Fruit fly (Drosophila melanogaster): Measurements from ENCODE around the gene CG13040.

Gene CG13040

dm6 chr3L:16289067-16289466 is 37.5 kb downstream of the CG13040 start (continued):
- TF ChIP-seq CG15073 (GFP tag; optimal IDR thresholded peaks at IDR 0.05) = no peak
- peak; percentile 39 for TF ChIP-seq CG7839 (tag; optimal IDR thresholded peaks at IDR 0.05)
- TF ChIP-seq dati (GFP tag; IDR thresholded peaks at IDR 0.05) = no peak
- peak; percentile 56 for TF ChIP-seq Xbp1 (GFP tag; optimal IDR thresholded peaks at IDR 0.05)
- no peak for TF ChIP-seq Scr (GFP tag; IDR thresholded peaks at IDR 0.05; ENCODE audit: partially characterized antibody)
- TF ChIP-seq ttk (GFP tag; IDR thresholded peaks at IDR 0.05) = 0 out of 2 replicates have a peak, but pooled peaks have one; percentile 11
- TF ChIP-seq Abd-B (GFP tag; optimal IDR thresholded peaks at IDR 0.05) = no peak
- TF ChIP-seq inv (GFP tag; IDR thresholded peaks at IDR 0.05; ENCODE audit: partially characterized antibody) = no peak
- peak; percentile 44; the same call in 1 of the 2 replicates for TF ChIP-seq CG11696 (GFP tag; IDR thresholded peaks at IDR 0.05)
- no peak for TF ChIP-seq pho (GFP tag; optimal IDR thresholded peaks at IDR 0.05)
- no peak for TF ChIP-seq CG2889 (GFP tag; IDR thresholded peaks at IDR 0.05)
- no peak for TF ChIP-seq tx (GFP tag; optimal IDR thresholded peaks at IDR 0.05)
- no peak for TF ChIP-seq CG18764 (GFP tag; optimal IDR thresholded peaks at IDR 0.05)
- TF ChIP-seq salm (tag; optimal IDR thresholded peaks at IDR 0.05) = no peak
- no peak for TF ChIP-seq CG17802 (tag; optimal IDR thresholded peaks at IDR 0.05)
- TF ChIP-seq zf30C (GFP tag; optimal IDR thresholded peaks at IDR 0.05) = no peak
- peak; percentile 39 for TF ChIP-seq CG13296 (GFP tag; optimal IDR thresholded peaks at IDR 0.05)
- no peak for TF ChIP-seq ac (GFP tag; optimal IDR thresholded peaks at IDR 0.05)
- TF ChIP-seq CG2202 (tag; optimal IDR thresholded peaks at IDR 0.05) = no peak
- TF ChIP-seq NFAT (GFP tag; IDR thresholded peaks at IDR 0.05) = no peak
- TF ChIP-seq CG8478 (optimal IDR thresholded peaks at IDR 0.05) = no peak
- TF ChIP-seq Blimp-1 (GFP tag; optimal IDR thresholded peaks at IDR 0.05) = peak; percentile 22
- TF ChIP-seq nmo (GFP tag; optimal IDR thresholded peaks at IDR 0.05) = peak; percentile 2
- TF ChIP-seq dmrt11E (tag; optimal IDR thresholded peaks at IDR 0.05) = no peak
- peak; percentile 33; the same call in 1 of the 2 replicates for TF ChIP-seq E2f1 (GFP tag; IDR thresholded peaks at IDR 0.05)
- 0 out of 2 replicates have a peak, but pooled peaks have one; percentile 43 for TF ChIP-seq Ptx1 (GFP tag; IDR thresholded peaks at IDR 0.05)
- no peak for TF ChIP-seq CkIIα-i1 (GFP tag; IDR thresholded peaks at IDR 0.05)
- TF ChIP-seq B-H1 (GFP tag; IDR thresholded peaks at IDR 0.05) = 0 out of 3 replicates have a peak, but pooled peaks have one; percentile 16
- TF ChIP-seq bab2 (GFP tag; optimal IDR thresholded peaks at IDR 0.05) = no peak
- no peak for TF ChIP-seq kah (GFP tag; optimal IDR thresholded peaks at IDR 0.05)
- no peak for TF ChIP-seq CG4360 (GFP tag; IDR thresholded peaks at IDR 0.05)
- no peak for TF ChIP-seq CG2116 (GFP tag; optimal IDR thresholded peaks at IDR 0.05)
- no peak for TF ChIP-seq CG5245 (GFP tag; optimal IDR thresholded peaks at IDR 0.05)
- TF ChIP-seq hkb (optimal IDR thresholded peaks at IDR 0.05) = no peak
- peak; percentile 66 for TF ChIP-seq hkb (GFP tag; IDR thresholded peaks at IDR 0.05)
- TF ChIP-seq seq (GFP tag; IDR thresholded peaks at IDR 0.05) = peak; percentile 73
- 0 out of 2 replicates have a peak, but pooled peaks have one; percentile 26 for TF ChIP-seq stc (GFP tag; IDR thresholded peaks at IDR 0.05)
- no peak for TF ChIP-seq Bgb (GFP tag; IDR thresholded peaks at IDR 0.05; ENCODE audit: partially characterized antibody)
- TF ChIP-seq CG15011 (GFP tag; optimal IDR thresholded peaks at IDR 0.05) = no peak
- no peak for TF ChIP-seq CG3065 (GFP tag; optimal IDR thresholded peaks at IDR 0.05)
- TF ChIP-seq tap (tag; optimal IDR thresholded peaks at IDR 0.05) = peak; percentile 5
- TF ChIP-seq CG8089 (GFP tag; optimal IDR thresholded peaks at IDR 0.05) = no peak
- no peak for TF ChIP-seq Max (GFP tag; optimal IDR thresholded peaks at IDR 0.05)
- no peak for TF ChIP-seq sc (optimal IDR thresholded peaks at IDR 0.05)
- TF ChIP-seq sc (GFP tag; optimal IDR thresholded peaks at IDR 0.05) = no peak
- TF ChIP-seq CG10959 (GFP tag; IDR thresholded peaks at IDR 0.05) = no peak
- no peak for TF ChIP-seq Hand (GFP tag; optimal IDR thresholded peaks at IDR 0.05)
- no peak for TF ChIP-seq CG2712 (tag; optimal IDR thresholded peaks at IDR 0.05)
- no peak for TF ChIP-seq CG6175 (GFP tag; IDR thresholded peaks at IDR 0.05)
- TF ChIP-seq pum (GFP tag; optimal IDR thresholded peaks at IDR 0.05) = no peak
- no peak for TF ChIP-seq CG31441 (GFP tag; IDR thresholded peaks at IDR 0.05)
- TF ChIP-seq CG32772 (GFP tag; IDR thresholded peaks at IDR 0.05) = 0 out of 2 replicates have a peak, but pooled peaks have one; percentile 25
- TF ChIP-seq da (GFP tag; optimal IDR thresholded peaks at IDR 0.05) = no peak
